Worm (Caenorhabditis elegans) whole organism, L2 larva: ENCODE data around the gene D1005.2.

ENCODE experiments used
- F13H6.1 ChIP-seq: sonication (generic microtip); optimal IDR thresholded peaks from 2 replicates; lab custom pipeline; 2016; ENCODE audit warnings: missing genetic modification characterization, missing compliant biosample characterization
- R02D3.7 ChIP-seq: fragments of 150-350 bp; optimal IDR thresholded peaks from 2 replicates; lab custom pipeline; 2014; ENCODE audit warnings: missing biosample characterization, missing genetic modification characterization
- alr-1 ChIP-seq: fragments of 150-350 bp; optimal IDR thresholded peaks from 2 replicates; lab custom pipeline; 2014; ENCODE audit warnings: missing biosample characterization, missing genetic modification characterization
- fos-1 ChIP-seq: fragments of 150-350 bp; optimal IDR thresholded peaks from 2 replicates; lab custom pipeline; 2014; ENCODE audit warnings: missing biosample characterization, missing genetic modification characterization
- nhr-77 ChIP-seq: fragments of 150-350 bp; optimal IDR thresholded peaks from 2 replicates; lab custom pipeline; 2014; ENCODE audit warnings: missing biosample characterization, missing genetic modification characterization
- skn-1 ChIP-seq: sonication (generic microtip); optimal IDR thresholded peaks from 2 replicates; lab custom pipeline; 2017; ENCODE audit warnings: missing biosample characterization, missing genetic modification characterization
- ztf-11 ChIP-seq: sonication (generic microtip); optimal IDR thresholded peaks from 2 replicates; lab custom pipeline; 2017; ENCODE audit warnings: missing biosample characterization, missing genetic modification characterization

- no peak for TF ChIP-seq fos-1 (tag; lab: Kevin White, UChicago)
- TF ChIP-seq R02D3.7 (tag; lab: Kevin White, UChicago), result no peak
- TF ChIP-seq nhr-77 (tag; lab: Kevin White, UChicago), result no peak
- no peak for TF ChIP-seq F13H6.1 (tag; lab: Kevin White, UChicago)
- TF ChIP-seq skn-1 (tag; lab: Kevin White, UChicago), result no peak
- TF ChIP-seq alr-1, result no peak
- no peak for TF ChIP-seq ztf-11 (tag; lab: Kevin White, UChicago)
Observed at ce11 chrX:1497581-1497980, 38.8 kb downstream of the D1005.2 start, which contains the start of gene F09E10.6.
